Fruit fly (Drosophila melanogaster) whole organism, embryonic: ENCODE results near the gene GluProRS.

ENCODE experiments used
- ATbp ChIP-seq: fragments of 200-800 bp; sonication (Bioruptor generic); optimal IDR thresholded peaks from 2 replicates; lab custom pipeline; 2017; ENCODE audit warnings: missing biosample characterization, mild to moderate bottlenecking, missing genetic modification characterization, missing genetic modification reagents
- C15 ChIP-seq: fragments of 200-800 bp; sonication (Bioruptor generic); IDR thresholded peaks from 3 replicates; pipeline ENCODE4 v1.3.6; 2022; ENCODE audit warnings: missing biosample characterization, missing genetic modification characterization
- CG1024 ChIP-seq: fragments of 200-800 bp; sonication (Bioruptor generic); IDR thresholded peaks from 2 replicates; pipeline ENCODE4 v1.3.6; 2022; ENCODE audit warnings: missing biosample characterization, missing genetic modification characterization
- CG10321 ChIP-seq: fragments of 200-800 bp; sonication (Bioruptor generic); IDR thresholded peaks from 2 replicates; pipeline ENCODE4 v1.3.6; 2022; ENCODE audit warnings: missing biosample characterization, missing genetic modification characterization
- CG10959 ChIP-seq: fragments of 200-800 bp; sonication (Bioruptor generic); IDR thresholded peaks from 2 replicates; pipeline ENCODE4 v1.3.6; 2022; ENCODE audit warnings: missing biosample characterization, missing genetic modification characterization
- CG12071 ChIP-seq: fragments of 200-800 bp; sonication (Bioruptor generic); optimal IDR thresholded peaks from 3 replicates; lab custom pipeline; 2018; ENCODE audit warnings: missing biosample characterization, mild to moderate bottlenecking, missing genetic modification characterization
- CG12219 ChIP-seq: fragments of 200-800 bp; sonication (Bioruptor generic); optimal IDR thresholded peaks from 3 replicates; lab custom pipeline; 2018; ENCODE audit warnings: missing biosample characterization, mild to moderate bottlenecking, missing genetic modification characterization
- CG12942 ChIP-seq: fragments of 200-800 bp; sonication (Bioruptor generic); optimal IDR thresholded peaks from 3 replicates; lab custom pipeline; 2016; ENCODE audit warnings: missing biosample characterization, missing genetic modification characterization
- CG14710 ChIP-seq: fragments of 200-800 bp; sonication (Bioruptor generic); optimal IDR thresholded peaks from 3 replicates; lab custom pipeline; 2019; ENCODE audit warnings: missing biosample characterization, mild to moderate bottlenecking, missing genetic modification characterization, moderate library complexity
- CG17328 ChIP-seq: fragments of 200-800 bp; sonication (Bioruptor generic); IDR thresholded peaks from 2 replicates; pipeline ENCODE4 v1.3.6; 2022; ENCODE audit warnings: missing biosample characterization, missing genetic modification characterization
- CG2678 ChIP-seq: fragments of 200-800 bp; sonication (Bioruptor generic); optimal IDR thresholded peaks from 3 replicates; lab custom pipeline; 2019; ENCODE audit warnings: missing biosample characterization, mild to moderate bottlenecking, missing genetic modification characterization, moderate library complexity
- CG30020 ChIP-seq: fragments of 200-800 bp; optimal IDR thresholded peaks from 2 replicates; lab custom pipeline; 2019; ENCODE audit warnings: missing biosample characterization, mild to moderate bottlenecking, missing genetic modification characterization, moderate library complexity
- CG30431 ChIP-seq: fragments of 200-800 bp; sonication (Bioruptor generic); optimal IDR thresholded peaks from 2 replicates; lab custom pipeline; 2017; ENCODE audit warnings: missing biosample characterization, missing genetic modification characterization
- CG31388 ChIP-seq: fragments of 200-800 bp; sonication (Bioruptor generic); optimal IDR thresholded peaks from 2 replicates; lab custom pipeline; 2016; ENCODE audit warnings: missing biosample characterization, missing genetic modification characterization
- CG4328 ChIP-seq: fragments of 200-800 bp; sonication (Bioruptor generic); optimal IDR thresholded peaks from 3 replicates; lab custom pipeline; 2017; ENCODE audit warnings: missing biosample characterization, missing genetic modification reagents, missing genetic modification characterization
- CG4707 ChIP-seq: fragments of 200-800 bp; sonication (Bioruptor generic); optimal IDR thresholded peaks from 2 replicates; lab custom pipeline; 2018; ENCODE audit warnings: missing biosample characterization, mild to moderate bottlenecking, missing genetic modification characterization, moderate library complexity
- CG4730 ChIP-seq: fragments of 200-800 bp; sonication (Bioruptor generic); IDR thresholded peaks from 2 replicates; pipeline ENCODE4 v1.3.6; 2022; ENCODE audit warnings: missing biosample characterization, missing genetic modification characterization
- CG7357 ChIP-seq: fragments of 200-800 bp; sonication (Bioruptor generic); IDR thresholded peaks from 3 replicates; pipeline ENCODE4 v1.3.6; 2022; ENCODE audit warnings: missing biosample characterization, missing genetic modification characterization
- CG7745 ChIP-seq: fragments of 200-800 bp; sonication (Bioruptor generic); optimal IDR thresholded peaks from 2 replicates; lab custom pipeline; 2018; ENCODE audit warnings: missing biosample characterization, mild to moderate bottlenecking, missing genetic modification characterization, moderate library complexity
- CG7963 ChIP-seq: fragments of 200-800 bp; sonication (Bioruptor generic); IDR thresholded peaks from 3 replicates; pipeline ENCODE4 v1.3.6; 2022; ENCODE audit warnings: missing biosample characterization, missing genetic modification characterization; ENCODE audit not compliant: partially characterized antibody
- CG9609 ChIP-seq: fragments of 200-800 bp; sonication (Bioruptor generic); optimal IDR thresholded peaks from 3 replicates; lab custom pipeline; 2016; ENCODE audit warnings: missing biosample characterization, missing genetic modification characterization
- Doc2 ChIP-seq: fragments of 200-800 bp; sonication (Bioruptor generic); IDR thresholded peaks from 2 replicates; pipeline ENCODE4 v1.3.6; 2022; ENCODE audit warnings: missing biosample characterization, missing genetic modification characterization
- GATAe ChIP-seq: fragments of 200-800 bp; sonication (Bioruptor generic); conservative IDR thresholded peaks from 2 replicates; pipeline ENCODE4 v1.3.6; 2022; ENCODE audit warnings: missing biosample characterization, missing genetic modification characterization
- Hr51 ChIP-seq, 2 experiments: fragments of 200-800 bp; sonication (Bioruptor generic); optimal IDR thresholded peaks; 2 replicates in 1 of 2; 3 replicates in 1 of 2; lab custom pipeline; 2016 to 2018; ENCODE audit warnings: missing biosample characterization in 2 of 2, missing genetic modification characterization in 2 of 2, mild to moderate bottlenecking in 1 of 2, moderate library complexity in 1 of 2
- Hr78 ChIP-seq, 2 experiments: fragments of 200-800 bp in 1 of 2; fragments of >200 bp in 1 of 2; sonication (Bioruptor generic) in 1 of 2; optimal IDR thresholded peaks; 2 replicates each; lab custom pipeline; 2017 to 2019; ENCODE audit warnings: missing biosample characterization in 2 of 2, missing genetic modification characterization in 2 of 2, mild to moderate bottlenecking in 1 of 2, moderate library complexity in 1 of 2
- Mad ChIP-seq: fragments of 200-800 bp; sonication (Bioruptor generic); optimal IDR thresholded peaks from 2 replicates; lab custom pipeline; 2016; ENCODE audit warnings: missing biosample characterization, missing genetic modification characterization
- NFAT ChIP-seq: fragments of 200-800 bp; sonication (Bioruptor generic); IDR thresholded peaks from 2 replicates; pipeline ENCODE4 v1.3.6; 2022; ENCODE audit warnings: missing biosample characterization, missing genetic modification characterization
- NK7.1 ChIP-seq: fragments of 200-800 bp; sonication (Bioruptor generic); optimal IDR thresholded peaks from 3 replicates; lab custom pipeline; 2016; ENCODE audit warnings: missing biosample characterization, missing genetic modification characterization
- Neu2 ChIP-seq: fragments of 200-800 bp; sonication (Bioruptor generic); optimal IDR thresholded peaks from 3 replicates; lab custom pipeline; 2016; ENCODE audit warnings: missing biosample characterization, missing genetic modification characterization, borderline replicate concordance
- Oli ChIP-seq: fragments of 200-800 bp; sonication (Bioruptor generic); optimal IDR thresholded peaks from 2 replicates; lab custom pipeline; 2018; ENCODE audit warnings: missing biosample characterization, mild to moderate bottlenecking, missing genetic modification characterization, moderate library complexity
- PHDP ChIP-seq: fragments of 200-800 bp; sonication (Bioruptor generic); optimal IDR thresholded peaks from 3 replicates; lab custom pipeline; 2018; ENCODE audit warnings: missing biosample characterization, mild to moderate bottlenecking, missing genetic modification characterization, moderate library complexity
- Poxn ChIP-seq: fragments of 200-800 bp; sonication (Bioruptor generic); IDR thresholded peaks from 2 replicates; pipeline ENCODE4 v1.3.6; 2022; ENCODE audit warnings: missing biosample characterization, missing genetic modification characterization
- Stat92E ChIP-seq, 3 experiments: fragments of >200 bp in 2 of 3; fragments of 200-800 bp in 1 of 3; sonication (Bioruptor generic) in 1 of 3; optimal IDR thresholded peaks; 2 replicates each; lab custom pipeline; 2017 to 2019; ENCODE audit warnings: missing biosample characterization in 3 of 3, missing genetic modification characterization in 3 of 3, mild to moderate bottlenecking in 1 of 3, moderate library complexity in 1 of 3
- bcd ChIP-seq: fragments of 200-800 bp; sonication (Bioruptor generic); optimal IDR thresholded peaks from 2 replicates; lab custom pipeline; 2017; ENCODE audit warnings: missing biosample characterization, mild to moderate bottlenecking, missing genetic modification characterization
- chinmo ChIP-seq: fragments of 200-800 bp; sonication (Bioruptor generic); IDR thresholded peaks from 4 replicates; pipeline ENCODE4 v1.3.6; 2022; ENCODE audit warnings: missing biosample characterization, missing genetic modification characterization; ENCODE audit not compliant: partially characterized antibody
- dmrt11E ChIP-seq: fragments of 200-800 bp; sonication (Bioruptor generic); optimal IDR thresholded peaks from 3 replicates; lab custom pipeline; 2018; ENCODE audit warnings: missing biosample characterization, mild to moderate bottlenecking, missing genetic modification characterization, moderate library complexity
- eyg ChIP-seq: fragments of 200-800 bp; sonication (Bioruptor generic); optimal IDR thresholded peaks from 3 replicates; lab custom pipeline; 2016; ENCODE audit warnings: missing biosample characterization, missing genetic modification characterization
- gce ChIP-seq: fragments of 200-800 bp; sonication (Bioruptor generic); IDR thresholded peaks from 3 replicates; pipeline ENCODE4 v1.3.6; 2022; ENCODE audit warnings: missing biosample characterization, missing genetic modification characterization
- grn ChIP-seq: fragments of 200-800 bp; sonication (Bioruptor generic); optimal IDR thresholded peaks from 3 replicates; lab custom pipeline; 2017; ENCODE audit warnings: missing biosample characterization, missing genetic modification characterization
- ind ChIP-seq: fragments of 200-800 bp; sonication (Bioruptor generic); optimal IDR thresholded peaks from 3 replicates; lab custom pipeline; 2016; ENCODE audit warnings: missing biosample characterization, missing genetic modification characterization
- jumu ChIP-seq: fragments of 200-800 bp; sonication (Bioruptor generic); optimal IDR thresholded peaks from 3 replicates; lab custom pipeline; 2016; ENCODE audit warnings: missing biosample characterization, missing genetic modification characterization
- peb ChIP-seq: fragments of 200-800 bp; sonication (Bioruptor generic); IDR thresholded peaks from 2 replicates; pipeline ENCODE4 v1.3.6; 2022; ENCODE audit warnings: missing biosample characterization, missing genetic modification characterization
- psq ChIP-seq: fragments of 200-800 bp; sonication (Bioruptor generic); optimal IDR thresholded peaks from 2 replicates; lab custom pipeline; 2017; ENCODE audit warnings: missing biosample characterization, missing genetic modification characterization
- scrt ChIP-seq: fragments of 200-800 bp; sonication (Bioruptor generic); optimal IDR thresholded peaks from 2 replicates; lab custom pipeline; 2018; ENCODE audit warnings: missing biosample characterization, mild to moderate bottlenecking, missing genetic modification characterization, moderate library complexity
- sima ChIP-seq: fragments of 200-800 bp; sonication (Bioruptor generic); optimal IDR thresholded peaks from 2 replicates; lab custom pipeline; 2016; ENCODE audit warnings: missing biosample characterization, missing genetic modification characterization
- slp2 ChIP-seq: fragments of 200-800 bp; sonication (Bioruptor generic); optimal IDR thresholded peaks from 2 replicates; lab custom pipeline; 2016; ENCODE audit warnings: missing biosample characterization, missing genetic modification characterization
- ttk ChIP-seq: fragments of 200-800 bp; sonication (Bioruptor generic); IDR thresholded peaks from 2 replicates; pipeline ENCODE4 v2.1.2; 2022; ENCODE audit warnings: missing biosample characterization, missing genetic modification characterization
- usp ChIP-seq: fragments of >200 bp; optimal IDR thresholded peaks from 2 replicates; lab custom pipeline; 2017; ENCODE audit warnings: missing biosample characterization, missing genetic modification characterization
- zen ChIP-seq: fragments of 200-800 bp; sonication (Bioruptor generic); optimal IDR thresholded peaks from 3 replicates; lab custom pipeline; 2018; ENCODE audit warnings: missing biosample characterization, mild to moderate bottlenecking, missing genetic modification characterization, moderate library complexity

The GluProRS gene

DNA sequence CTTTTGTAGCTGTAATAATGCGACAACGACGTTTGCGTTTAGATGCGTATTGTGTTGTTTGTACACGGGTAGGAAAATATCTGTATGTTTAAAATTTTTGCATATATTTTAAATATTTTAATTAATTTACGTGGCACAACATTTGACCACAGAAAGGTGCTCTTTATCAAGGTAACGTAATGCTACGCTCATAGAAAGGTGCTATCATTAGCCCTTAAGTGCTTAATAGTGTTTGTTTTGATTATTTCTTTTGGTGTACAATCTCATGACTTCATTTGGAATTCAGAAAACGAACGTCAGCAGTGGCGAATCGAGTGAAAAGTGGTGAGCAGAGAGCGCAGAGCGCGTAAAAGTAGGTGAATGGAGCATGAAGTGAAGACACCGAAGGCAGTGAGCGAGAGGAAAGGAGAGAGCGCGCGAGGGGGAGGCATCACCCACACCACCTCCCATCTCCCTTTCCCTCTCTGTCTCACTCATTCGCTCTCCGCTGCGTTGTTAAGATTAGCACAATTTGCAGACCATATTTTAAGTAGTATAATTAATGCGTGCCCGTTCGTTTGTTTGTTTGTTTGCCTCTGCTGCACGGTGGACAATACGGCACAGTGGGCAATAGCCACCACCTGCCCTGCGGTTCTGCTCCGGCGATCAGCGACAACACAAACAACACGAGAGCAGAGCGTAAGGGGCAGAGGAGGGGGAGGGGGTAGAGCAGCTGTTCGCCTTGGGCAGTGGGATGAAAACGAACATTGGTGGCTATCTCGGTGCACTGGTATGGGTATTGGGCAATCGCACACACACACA lies 36.3 kb downstream of the GluProRS start (continued):
- TF ChIP-seq zen (tag; lab: Kevin White, UChicago), result no peak
- TF ChIP-seq PHDP (tag; lab: Kevin White, UChicago), result peak; percentile 42
- TF ChIP-seq bcd (GFP tag; lab: Kevin White, UChicago), result no peak
- peak; percentile 11 for TF ChIP-seq slp2
- peak; percentile 97; the same call in 3 of the 4 replicates for TF ChIP-seq chinmo (GFP tag; lab: Robert Waterston, UW)
- no peak for TF ChIP-seq NK7.1 (GFP tag; lab: Kevin White, UChicago)
- no peak for TF ChIP-seq CG10321
- no peak for TF ChIP-seq sima (GFP tag; lab: Kevin White, UChicago)
- TF ChIP-seq jumu (GFP tag; lab: Kevin White, UChicago), result no peak
- TF ChIP-seq peb, result 0 out of 2 replicates have a peak, but pooled peaks have one; percentile 22
- no peak; the same call in 1 of the 2 replicates for TF ChIP-seq CG1024 (GFP tag; lab: Robert Waterston, UW)
- TF ChIP-seq Oli (tag; lab: Kevin White, UChicago), result peak; percentile 55
- no peak for TF ChIP-seq psq
- TF ChIP-seq CG12219 (GFP tag; lab: Kevin White, UChicago), result no peak
- TF ChIP-seq Neu2 (GFP tag; lab: Kevin White, UChicago), result no peak
- TF ChIP-seq CG9609 (GFP tag; lab: Kevin White, UChicago), result no peak
- TF ChIP-seq Hr51 (GFP tag; optimal IDR thresholded peaks at IDR 0.05; lab: Kevin White, UChicago), result peak in 1 of 2 experiments; percentile 59
- peak; percentile 52 for TF ChIP-seq CG12071
- peak; percentile 60 for TF ChIP-seq CG2678 (tag; lab: Kevin White, UChicago)
- no peak for TF ChIP-seq gce
- TF ChIP-seq usp (GFP tag; lab: Kevin White, UChicago), result no peak
- TF ChIP-seq CG7963, result no peak
- no peak for TF ChIP-seq dmrt11E (tag; lab: Kevin White, UChicago)
- TF ChIP-seq CG4707 (GFP tag; lab: Kevin White, UChicago), result peak; percentile 97
- TF ChIP-seq CG12942 (GFP tag; lab: Kevin White, UChicago), result no peak
- TF ChIP-seq C15 (GFP tag; lab: Robert Waterston, UW), result no peak
- TF ChIP-seq CG7357 (GFP tag; lab: Robert Waterston, UW), result no peak
- no peak for TF ChIP-seq Poxn (GFP tag; lab: Robert Waterston, UW)
- no peak for TF ChIP-seq CG30020
- no peak for TF ChIP-seq CG30431 (GFP tag; lab: Kevin White, UChicago)
- no peak for TF ChIP-seq Stat92E (GFP tag; optimal IDR thresholded peaks at IDR 0.05; lab: Kevin White, UChicago)
- TF ChIP-seq Mad (GFP tag; lab: Kevin White, UChicago), result no peak
- TF ChIP-seq scrt (GFP tag; lab: Kevin White, UChicago), result no peak
- TF ChIP-seq grn, result peak; percentile 3
- TF ChIP-seq eyg, result no peak
- no peak for TF ChIP-seq CG14710 (tag; lab: Kevin White, UChicago)
- peak; percentile 53 for TF ChIP-seq ttk (GFP tag; lab: Robert Waterston, UW)
- TF ChIP-seq CG10959 (GFP tag; lab: Robert Waterston, UW), result no peak
- TF ChIP-seq CG4328 (GFP tag; lab: Kevin White, UChicago), result peak; percentile 35
- TF ChIP-seq Doc2 (GFP tag; lab: Robert Waterston, UW), result no peak
- peak; percentile 62 for TF ChIP-seq CG17328 (GFP tag; lab: Robert Waterston, UW)
- TF ChIP-seq Hr78 (GFP tag; optimal IDR thresholded peaks at IDR 0.05; lab: Kevin White, UChicago), result peak in 1 of 2 experiments; percentile 6
- no peak for TF ChIP-seq CG7745 (tag; lab: Kevin White, UChicago)
- TF ChIP-seq NFAT (GFP tag; lab: Robert Waterston, UW), result no peak; the same call in 1 of the 2 replicates
- peak; percentile 46 for TF ChIP-seq ind (GFP tag; lab: Kevin White, UChicago)
- TF ChIP-seq CG31388 (GFP tag; lab: Kevin White, UChicago), result no peak
- no peak for TF ChIP-seq GATAe (GFP tag; lab: Robert Waterston, UW)
- TF ChIP-seq CG4730, result peak; percentile 48; the same call in 1 of the 2 replicates
- TF ChIP-seq ATbp (GFP tag; lab: Kevin White, UChicago), result peak; percentile 64
